Worm (Caenorhabditis elegans): Measurements from ENCODE around the gene Y49F6B.6.

DNA sequence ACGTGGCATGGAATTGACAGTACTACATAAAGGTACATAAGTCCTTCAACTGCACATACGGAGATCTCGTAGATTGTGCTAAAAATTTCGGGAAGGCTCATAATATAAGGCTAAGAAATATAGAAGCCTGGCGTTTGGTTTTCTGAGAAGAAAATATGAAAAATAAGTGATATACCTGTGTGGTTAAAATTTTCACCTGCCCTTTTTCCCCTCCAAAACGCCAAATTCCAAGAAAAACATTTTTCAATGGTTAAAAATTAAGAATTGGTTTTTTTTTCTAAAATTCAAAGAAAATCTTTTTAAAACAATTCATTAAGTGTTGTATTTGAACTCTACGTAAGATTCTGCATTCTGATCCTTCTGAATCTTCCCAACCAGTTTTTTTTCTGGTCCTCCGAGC lies 41.7 kb downstream of the Y49F6B.6 start, which contains the start of gene srz-5:
- TF ChIP-seq tbx-2 (tag; optimal IDR thresholded peaks at IDR 0.05) (no peak), ceh-45 (GFP tag; IDR thresholded peaks at IDR 0.05) (no peak), nhr-11 (tag; optimal IDR thresholded peaks at IDR 0.05) (no peak), pag-3 (tag; optimal IDR thresholded peaks at IDR 0.05; ENCODE audit: borderline replicate concordance) (no peak), C08G9.2 (tag; optimal IDR thresholded peaks at IDR 0.05) (no peak)
